Worm (Caenorhabditis elegans): ENCODE data around the gene T14B4.20.

- TF ChIP-seq him-1 (tag; optimal IDR thresholded peaks at IDR 0.05): no peak
- TF ChIP-seq W03F9.2 (tag; optimal IDR thresholded peaks at IDR 0.05): no peak
- TF ChIP-seq dao-5 (tag; optimal IDR thresholded peaks at IDR 0.05): no peak
These were observed 2.8 kb upstream of the T14B4.20 start, which contains the start of gene dpy-2 for ce11 chrII:6713832-6714342.

Data from whole organism, L4/young adult.